Worm (Caenorhabditis elegans): ENCODE data around the gene F58D2.4.

F58D2.4 gene

ce11 chrIV:13170241-13170640, 18.6 kb downstream of the F58D2.4 start, which contains the start of gene nas-14:
nas-14 (plus strand) TSS chrIV:13170541.
- TF ChIP-seq ama-1 (optimal IDR thresholded peaks at IDR 0.05), result no peak
- no peak for TF ChIP-seq ceh-22 (tag; optimal IDR thresholded peaks at IDR 0.05)
- no peak for TF ChIP-seq ceh-18 (tag; optimal IDR thresholded peaks at IDR 0.05)
- no peak for TF ChIP-seq Y22D7AL.16 (tag; optimal IDR thresholded peaks at IDR 0.05)

ce11 chrIV:13167534-13167933, 21.3 kb downstream of the F58D2.4 start:
- TF ChIP-seq rnt-1 (tag; optimal IDR thresholded peaks at IDR 0.05), result no peak
- no peak for TF ChIP-seq sox-4 (tag; optimal IDR thresholded peaks at IDR 0.05)
- no peak for TF ChIP-seq pqm-1 (tag; optimal IDR thresholded peaks at IDR 0.05)
- TF ChIP-seq ama-1 (optimal IDR thresholded peaks at IDR 0.05), result no peak
- no peak for TF ChIP-seq hlh-6 (tag; optimal IDR thresholded peaks at IDR 0.05)
- no peak for TF ChIP-seq pha-4 (tag; optimal IDR thresholded peaks at IDR 0.05)
- no peak for TF ChIP-seq fax-1 (tag; optimal IDR thresholded peaks at IDR 0.05)
- no peak for TF ChIP-seq unc-42 (tag; optimal IDR thresholded peaks at IDR 0.05)
- TF ChIP-seq ahr-1 (tag; optimal IDR thresholded peaks at IDR 0.05), result no peak
- no peak for TF ChIP-seq ceh-9 (tag; optimal IDR thresholded peaks at IDR 0.05)

- TF ChIP-seq ztf-16 (tag; optimal IDR thresholded peaks at IDR 0.05), result no peak
- no peak for TF ChIP-seq madf-2 (tag; optimal IDR thresholded peaks at IDR 0.05)
- no peak for TF ChIP-seq che-1 (tag; optimal IDR thresholded peaks at IDR 0.05)
- TF ChIP-seq hlh-15 (tag; optimal IDR thresholded peaks at IDR 0.05), result no peak
- TF ChIP-seq ahr-1 (tag; optimal IDR thresholded peaks at IDR 0.05), result no peak
- no peak for TF ChIP-seq unc-3 (GFP tag; conservative IDR thresholded peaks at IDR 0.05)
- no peak for TF ChIP-seq unc-3 (tag; optimal IDR thresholded peaks at IDR 0.05)
- TF ChIP-seq odd-2 (tag; optimal IDR thresholded peaks at IDR 0.05), result no peak
- TF ChIP-seq pha-2 (tag; optimal IDR thresholded peaks at IDR 0.05), result no peak
- TF ChIP-seq ttx-3 (tag; optimal IDR thresholded peaks at IDR 0.05), result no peak
- no peak for TF ChIP-seq hlh-13 (GFP tag; optimal IDR thresholded peaks at IDR 0.05)
- no peak for TF ChIP-seq C08G9.2 (tag; optimal IDR thresholded peaks at IDR 0.05)
- TF ChIP-seq nhr-11 (tag; optimal IDR thresholded peaks at IDR 0.05), result no peak
- no peak for TF ChIP-seq rnt-1 (tag; optimal IDR thresholded peaks at IDR 0.05)
- no peak for TF ChIP-seq ceh-22 (tag; optimal IDR thresholded peaks at IDR 0.05)
- no peak for TF ChIP-seq nfya-1 (tag; optimal IDR thresholded peaks at IDR 0.05)
- TF ChIP-seq ceh-48 (tag; optimal IDR thresholded peaks at IDR 0.05), result no peak
Observed at ce11 chrIV:13165181-13165580, 23.7 kb downstream of the F58D2.4 start, which contains the start of gene scl-14. scl-14 (plus strand) TSS chrIV:13165481.

- no peak for TF ChIP-seq madf-2 (tag; optimal IDR thresholded peaks at IDR 0.05)
Observed at ce11 chrIV:13154391-13155283, 34.2 kb downstream of the F58D2.4 start, which contains the start of the genes crld-1 and msh-5. crld-1 (minus strand) TSS chrIV:13154441. msh-5 (plus strand) TSS chrIV:13155233.

- TF ChIP-seq dmd-4 (tag; optimal IDR thresholded peaks at IDR 0.05; ENCODE audit: borderline replicate concordance) (no peak), K02D7.2 (tag; optimal IDR thresholded peaks at IDR 0.05) (no peak), ceh-6 (GFP tag; optimal IDR thresholded peaks at IDR 0.05) (no peak), hlh-6 (tag; optimal IDR thresholded peaks at IDR 0.05) (no peak), pag-3 (tag; optimal IDR thresholded peaks at IDR 0.05; ENCODE audit: borderline replicate concordance) (no peak), pax-1 (tag; optimal IDR thresholded peaks at IDR 0.05) (no peak), eyg-1 (tag; optimal IDR thresholded peaks at IDR 0.05) (no peak), nfya-1 (tag; optimal IDR thresholded peaks at IDR 0.05) (no peak), hlh-13 (GFP tag; optimal IDR thresholded peaks at IDR 0.05) (no peak), ttx-3 (tag; optimal IDR thresholded peaks at IDR 0.05) (no peak), npax-4 (tag; optimal IDR thresholded peaks at IDR 0.05) (no peak)
Observed at ce11 chrIV:13149276-13149675, 39.6 kb downstream of the F58D2.4 start, which contains the start of gene nlp-79. nlp-79 (plus strand) TSS chrIV:13149576.

All from whole organism, late embryonic.